Fruit fly (Drosophila melanogaster): ENCODE measurements around the gene Taf10b.

- TF ChIP-seq CG8478 (optimal IDR thresholded peaks at IDR 0.05) (no peak), CTCF (optimal IDR thresholded peaks at IDR 0.05) (no peak)
These were observed 40.5 kb upstream of the Taf10b start for dm6 chr2L:2808038-2808699.
